Worm (Caenorhabditis elegans): ENCODE data around the gene F59A6.13.

- no peak for TF ChIP-seq lin-39 (tag; optimal IDR thresholded peaks at IDR 0.05)
- TF ChIP-seq skn-1 (tag; optimal IDR thresholded peaks at IDR 0.05), result no peak
- TF ChIP-seq egl-27 (tag; optimal IDR thresholded peaks at IDR 0.05), result no peak
- TF ChIP-seq snpc-4 (tag; optimal IDR thresholded peaks at IDR 0.05), result no peak
- no peak for TF ChIP-seq sox-4 (tag; optimal IDR thresholded peaks at IDR 0.05)
- no peak for TF ChIP-seq mab-9 (GFP tag; IDR thresholded peaks at IDR 0.05)
- TF ChIP-seq pqm-1 (tag; optimal IDR thresholded peaks at IDR 0.05), result no peak
- TF ChIP-seq ztf-11 (tag; optimal IDR thresholded peaks at IDR 0.05), result peak in 1 of 2 experiments; percentile 87
- no peak for TF ChIP-seq ces-1 (GFP tag; optimal IDR thresholded peaks at IDR 0.05)
- TF ChIP-seq unc-86 (tag; optimal IDR thresholded peaks at IDR 0.05), result no peak
- TF ChIP-seq blmp-1 (tag; optimal IDR thresholded peaks at IDR 0.05), result peak; percentile 11
- TF ChIP-seq unc-62 (GFP tag; optimal IDR thresholded peaks at IDR 0.05), result no peak
- TF ChIP-seq lin-13 (GFP tag; optimal IDR thresholded peaks at IDR 0.05), result no peak
Measured at ce11 chrII:4981682-4982404, 40.8 kb upstream of the F59A6.13 start.
